Fruit fly (Drosophila melanogaster): ENCODE measurements around the gene TfIIA-L.
A peak's percentile ranks its signal among the peaks of the same experiment; 100 is the strongest.

TfIIA-L gene

DNA sequence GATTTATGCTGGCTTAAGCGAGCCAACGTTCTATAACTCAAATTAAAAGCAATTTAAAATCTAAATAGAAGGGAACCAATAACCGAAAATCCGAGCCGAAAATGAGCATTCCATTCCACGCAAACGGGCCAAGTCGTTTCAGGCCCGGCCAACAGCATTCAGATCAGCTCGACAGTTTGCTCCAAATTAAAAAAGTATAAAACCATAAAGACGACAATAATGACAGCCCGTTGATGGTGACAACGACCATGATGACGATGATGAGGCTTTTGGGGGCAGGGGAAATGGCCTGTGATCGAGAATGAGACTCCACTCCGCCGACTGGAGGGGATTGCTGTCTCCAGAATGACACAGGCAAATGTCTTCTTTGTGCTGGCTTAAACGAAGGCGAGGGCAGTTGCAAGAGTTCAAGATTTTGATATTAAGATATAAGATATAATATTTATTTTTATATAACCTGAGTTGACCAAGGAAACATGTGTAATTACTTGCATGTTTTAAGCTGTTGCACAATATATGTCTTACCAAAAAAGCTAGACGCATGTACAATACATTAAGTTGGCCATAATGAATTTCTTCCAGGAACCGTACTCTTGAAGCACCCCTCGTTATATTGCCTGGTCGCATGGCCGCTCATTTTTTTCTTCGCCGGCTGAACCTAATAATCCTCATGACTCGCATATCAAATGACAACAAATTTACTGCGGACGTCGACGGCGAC lies 46.1 kb upstream of the TfIIA-L start (continued):
- TF ChIP-seq CG12659 (GFP tag; optimal IDR thresholded peaks at IDR 0.05) (no peak), en (GFP tag; optimal IDR thresholded peaks at IDR 0.05) (no peak), Hsf (GFP tag; optimal IDR thresholded peaks at IDR 0.05) (no peak), croc (GFP tag; conservative IDR thresholded peaks at IDR 0.05) (0 out of 3 replicates have a peak, but pooled peaks have one; percentile 17), hbn (GFP tag; IDR thresholded peaks at IDR 0.05; ENCODE audit: partially characterized antibody) (no peak), run (tag; optimal IDR thresholded peaks at IDR 0.05) (no peak), shn (GFP tag; optimal IDR thresholded peaks at IDR 0.05) (no peak), zen (tag; optimal IDR thresholded peaks at IDR 0.05) (peak; percentile 33), Dfd (GFP tag; optimal IDR thresholded peaks at IDR 0.05) (no peak), sr (GFP tag; IDR thresholded peaks at IDR 0.05) (no peak), CG32767 (GFP tag; IDR thresholded peaks at IDR 0.05) (no peak), CG9215 (GFP tag; IDR thresholded peaks at IDR 0.05) (no peak), gt (GFP tag; IDR thresholded peaks at IDR 0.05) (no peak), CG12769 (tag; optimal IDR thresholded peaks at IDR 0.05) (no peak), HLHmδ (GFP tag; optimal IDR thresholded peaks at IDR 0.05) (no peak), Nf-YC (tag; optimal IDR thresholded peaks at IDR 0.05) (no peak), CG18011 (GFP tag; optimal IDR thresholded peaks at IDR 0.05) (no peak), CG12942 (GFP tag; optimal IDR thresholded peaks at IDR 0.05) (no peak), prd (optimal IDR thresholded peaks at IDR 0.05) (no peak), prd (GFP tag; IDR thresholded peaks at IDR 0.05) (peak; percentile 51; the same call in 2 of the 3 replicates), HLH3B (GFP tag; IDR thresholded peaks at IDR 0.05) (no peak), al (GFP tag; IDR thresholded peaks at IDR 0.05) (no peak), B-H2 (GFP tag; optimal IDR thresholded peaks at IDR 0.05) (no peak), HLH54F (GFP tag; optimal IDR thresholded peaks at IDR 0.05) (no peak), Ptx1 (GFP tag; IDR thresholded peaks at IDR 0.05) (0 out of 2 replicates have a peak, but pooled peaks have one; percentile 13), Mrtf (GFP tag; IDR thresholded peaks at IDR 0.05) (no peak), CG8944 (GFP tag; optimal IDR thresholded peaks at IDR 0.05) (no peak), Fer2 (tag; optimal IDR thresholded peaks at IDR 0.05) (no peak), CG11696 (GFP tag; IDR thresholded peaks at IDR 0.05) (no peak), CG6254 (GFP tag; optimal IDR thresholded peaks at IDR 0.05) (peak; percentile 41), Bteb2 (GFP tag; optimal IDR thresholded peaks at IDR 0.05) (no peak), NK7.1 (GFP tag; optimal IDR thresholded peaks at IDR 0.05) (no peak), CG3407 (GFP tag; optimal IDR thresholded peaks at IDR 0.05) (no peak), Hey (tag; optimal IDR thresholded peaks at IDR 0.05) (no peak), D (optimal IDR thresholded peaks at IDR 0.05) (no peak), D (GFP tag; optimal IDR thresholded peaks at IDR 0.05) (peak; percentile 35), cas (GFP tag; IDR thresholded peaks at IDR 0.05) (no peak), CG12155 (GFP tag; optimal IDR thresholded peaks at IDR 0.05) (no peak), CG5180 (GFP tag; optimal IDR thresholded peaks at IDR 0.05) (no peak), p53 (GFP tag; optimal IDR thresholded peaks at IDR 0.05) (no peak), CG1529 (GFP tag; optimal IDR thresholded peaks at IDR 0.05) (no peak), Hr3 (GFP tag; optimal IDR thresholded peaks at IDR 0.05) (no peak), ham (GFP tag; IDR thresholded peaks at IDR 0.05) (no peak), insv (GFP tag; optimal IDR thresholded peaks at IDR 0.05) (no peak), inv (GFP tag; IDR thresholded peaks at IDR 0.05; ENCODE audit: partially characterized antibody) (no peak), unpg (GFP tag; optimal IDR thresholded peaks at IDR 0.05) (no peak), CoRest (tag; optimal IDR thresholded peaks at IDR 0.05) (no peak), CG18476 (GFP tag; optimal IDR thresholded peaks at IDR 0.05) (peak; percentile 96), CG11247 (GFP tag; IDR thresholded peaks at IDR 0.05) (no peak), CG6813 (GFP tag; optimal IDR thresholded peaks at IDR 0.05) (no peak), Rfx (GFP tag; IDR thresholded peaks at IDR 0.05) (no peak)

Data from whole organism, embryonic.